Fruit fly (Drosophila melanogaster) whole organism, pupa: ENCODE data around the gene CG43137.

Experiments used
- CG10348 ChIP-seq: fragments of 200-800 bp; sonication (Bioruptor generic); IDR thresholded peaks from 2 replicates; pipeline ENCODE4 v1.3.6; 2022; ENCODE audit warnings: missing biosample characterization, missing genetic modification characterization
- CG12605 ChIP-seq: fragments of 200-800 bp; sonication (Bioruptor generic); IDR thresholded peaks from 2 replicates; pipeline ENCODE4 v1.3.6; 2022; ENCODE audit warnings: missing biosample characterization, missing genetic modification characterization
- CG13204 ChIP-seq: fragments of 200-800 bp; sonication (Bioruptor generic); optimal IDR thresholded peaks from 2 replicates; lab custom pipeline; 2018; ENCODE audit warnings: missing biosample characterization, mild to moderate bottlenecking, missing genetic modification characterization, moderate library complexity
- CG14655 ChIP-seq: fragments of 200-800 bp; sonication (Bioruptor generic); optimal IDR thresholded peaks from 3 replicates; lab custom pipeline; 2017; ENCODE audit warnings: mild to moderate bottlenecking, missing biosample characterization, missing genetic modification reagents, missing genetic modification characterization
- CG15710 ChIP-seq: fragments of 200-800 bp; sonication (Bioruptor generic); optimal IDR thresholded peaks from 2 replicates; lab custom pipeline; 2018; ENCODE audit warnings: missing biosample characterization, mild to moderate bottlenecking, missing genetic modification characterization, moderate library complexity
- CG17806 ChIP-seq: fragments of 200-800 bp; sonication (Bioruptor generic); optimal IDR thresholded peaks from 2 replicates; lab custom pipeline; 2018; ENCODE audit warnings: missing biosample characterization, mild to moderate bottlenecking, missing genetic modification characterization, moderate library complexity
- CG32121 ChIP-seq: fragments of 200-800 bp; sonication (Bioruptor generic); IDR thresholded peaks from 2 replicates; pipeline ENCODE4 v1.3.6; 2022; ENCODE audit warnings: missing biosample characterization, missing genetic modification characterization
- CG34367 ChIP-seq: fragments of 200-800 bp; sonication (Bioruptor generic); optimal IDR thresholded peaks from 2 replicates; lab custom pipeline; 2018; ENCODE audit warnings: missing biosample characterization, mild to moderate bottlenecking, missing genetic modification characterization
- CG4496 ChIP-seq: fragments of 200-800 bp; sonication (Bioruptor generic); IDR thresholded peaks from 3 replicates; pipeline ENCODE4 v1.3.6; 2022; ENCODE audit warnings: missing biosample characterization, missing genetic modification characterization
- CG8159 ChIP-seq: fragments of 200-800 bp; sonication (Bioruptor generic); optimal IDR thresholded peaks from 3 replicates; lab custom pipeline; 2018; ENCODE audit warnings: missing biosample characterization, mild to moderate bottlenecking, missing genetic modification characterization, moderate library complexity
- CG8301 ChIP-seq: fragments of 200-800 bp; sonication (Bioruptor generic); optimal IDR thresholded peaks from 2 replicates; lab custom pipeline; 2018; ENCODE audit warnings: missing biosample characterization, mild to moderate bottlenecking, missing genetic modification characterization
- CG9948 ChIP-seq: fragments of 200-800 bp; sonication (Bioruptor generic); optimal IDR thresholded peaks from 2 replicates; lab custom pipeline; 2018; ENCODE audit warnings: missing biosample characterization, mild to moderate bottlenecking, missing genetic modification characterization, moderate library complexity
- D1 ChIP-seq: fragments of 200-800 bp; sonication (Bioruptor generic); optimal IDR thresholded peaks from 2 replicates; lab custom pipeline; 2018; ENCODE audit warnings: missing biosample characterization, mild to moderate bottlenecking, missing genetic modification characterization, moderate library complexity
- EcR ChIP-seq: fragments of 200-800 bp; sonication (Bioruptor generic); optimal IDR thresholded peaks from 3 replicates; lab custom pipeline; 2019; ENCODE audit warnings: missing biosample characterization, missing genetic modification characterization, mild to moderate bottlenecking, moderate library complexity, missing genetic modification reagents
- Ets98B ChIP-seq: fragments of 200-800 bp; sonication (Bioruptor generic); IDR thresholded peaks from 2 replicates; pipeline ENCODE4 v1.3.6; 2022; ENCODE audit warnings: missing biosample characterization, missing genetic modification characterization
- Pif1A ChIP-seq: fragments of 200-800 bp; sonication (Bioruptor generic); optimal IDR thresholded peaks from 3 replicates; lab custom pipeline; 2016; ENCODE audit warnings: missing biosample characterization, missing genetic modification characterization
- Pif1B ChIP-seq: fragments of 200-800 bp; sonication (Bioruptor generic); optimal IDR thresholded peaks from 3 replicates; lab custom pipeline; 2016; ENCODE audit warnings: missing biosample characterization, missing genetic modification characterization
- Snoo ChIP-seq: fragments of 200-800 bp; sonication (Bioruptor generic); optimal IDR thresholded peaks from 3 replicates; lab custom pipeline; 2017; ENCODE audit warnings: missing biosample characterization, mild to moderate bottlenecking, missing genetic modification characterization, inconsistent platforms
- fd96Ca ChIP-seq: fragments of 200-800 bp; sonication (Bioruptor generic); IDR thresholded peaks from 3 replicates; pipeline ENCODE4 v1.3.6; 2022; ENCODE audit warnings: missing biosample characterization, missing genetic modification characterization
- gl ChIP-seq: fragments of 200-800 bp; sonication (Bioruptor generic); optimal IDR thresholded peaks from 2 replicates; lab custom pipeline; 2018; ENCODE audit warnings: missing biosample characterization, mild to moderate bottlenecking, missing genetic modification characterization
- rn ChIP-seq: fragments of 200-800 bp; sonication (Bioruptor generic); IDR thresholded peaks from 2 replicates; pipeline ENCODE4 v1.3.6; 2022; ENCODE audit warnings: missing biosample characterization, missing genetic modification characterization

Gene CG43137

dm6 chrX:5847544-5847943 lies 17.4 kb downstream of the CG43137 start:
- TF ChIP-seq EcR (GFP tag; lab: Kevin White, UChicago) (no peak), CG13204 (GFP tag; lab: Kevin White, UChicago) (no peak), CG12605 (GFP tag; lab: Robert Waterston, UW) (no peak), fd96Ca (no peak), CG8159 (no peak), CG8301 (no peak), Pif1B (GFP tag; lab: Kevin White, UChicago) (no peak), CG10348 (no peak), CG14655 (GFP tag; lab: Kevin White, UChicago) (no peak), Snoo (tag; lab: Kevin White, UChicago) (no peak), CG4496 (GFP tag; lab: Robert Waterston, UW) (no peak), Ets98B (no peak), CG15710 (tag; lab: Kevin White, UChicago) (no peak)

dm6 chrX:5844980-5845379 lies 20.0 kb downstream of the CG43137 start, which contains the start of gene CG12729:
TSS of gene CG12729 (plus strand) at chrX:5845280.
- TF ChIP-seq CG10348, result no peak
- TF ChIP-seq EcR (GFP tag; lab: Kevin White, UChicago), result no peak
- no peak for TF ChIP-seq rn
- no peak for TF ChIP-seq CG8301
- no peak for TF ChIP-seq CG34367
- no peak for TF ChIP-seq fd96Ca
- no peak for TF ChIP-seq Ets98B
- TF ChIP-seq, all 21 proteins: peak for 0

dm6 chrX:5839737-5840136 lies 25.2 kb downstream of the CG43137 start:
- TF ChIP-seq CG14655 (GFP tag; lab: Kevin White, UChicago) (no peak), D1 (tag; lab: Kevin White, UChicago) (no peak), CG17806 (tag; lab: Kevin White, UChicago) (no peak), CG8159 (no peak), CG34367 (no peak), EcR (GFP tag; lab: Kevin White, UChicago) (no peak), Pif1B (GFP tag; lab: Kevin White, UChicago) (no peak), CG9948 (tag; lab: Kevin White, UChicago) (no peak), CG13204 (GFP tag; lab: Kevin White, UChicago) (no peak), CG8301 (no peak), CG15710 (tag; lab: Kevin White, UChicago) (no peak), CG12605 (GFP tag; lab: Robert Waterston, UW) (no peak), CG32121 (GFP tag; lab: Robert Waterston, UW) (no peak), Ets98B (no peak), rn (no peak)

dm6 chrX:5819972-5820371 lies 45.0 kb downstream of the CG43137 start:
- TF ChIP-seq Pif1A (GFP tag; lab: Kevin White, UChicago) (no peak), CG8301 (no peak), EcR (GFP tag; lab: Kevin White, UChicago) (no peak), CG4496 (GFP tag; lab: Robert Waterston, UW) (0 out of 3 replicates have a peak, but pooled peaks have one; percentile 15)

dm6 chrX:5818428-5818827 lies 46.5 kb downstream of the CG43137 start, which contains the start of gene CG15765:
TSS of gene CG15765 (plus strand) at chrX:5818559.
- no peak for TF ChIP-seq CG13204 (GFP tag; lab: Kevin White, UChicago)
- no peak for TF ChIP-seq CG12605 (GFP tag; lab: Robert Waterston, UW)
- no peak for TF ChIP-seq gl (tag; lab: Kevin White, UChicago)
- TF ChIP-seq EcR (GFP tag; lab: Kevin White, UChicago), result no peak
- no peak for TF ChIP-seq CG10348
- no peak for TF ChIP-seq CG15710 (tag; lab: Kevin White, UChicago)
- TF ChIP-seq Ets98B, result no peak
- no peak for TF ChIP-seq CG8159
- TF ChIP-seq CG32121 (GFP tag; lab: Robert Waterston, UW), result no peak
- TF ChIP-seq rn, result no peak
- TF ChIP-seq CG14655 (GFP tag; lab: Kevin White, UChicago), result no peak
- no peak for TF ChIP-seq Pif1A (GFP tag; lab: Kevin White, UChicago)
- no peak for TF ChIP-seq Pif1B (GFP tag; lab: Kevin White, UChicago)
- TF ChIP-seq fd96Ca, result no peak
- no peak for TF ChIP-seq D1 (tag; lab: Kevin White, UChicago)
- TF ChIP-seq CG4496 (GFP tag; lab: Robert Waterston, UW), result no peak

dm6 chrX:5817191-5817590 lies 47.8 kb downstream of the CG43137 start:
- TF ChIP-seq CG15710 (tag; lab: Kevin White, UChicago), result no peak
- no peak for TF ChIP-seq CG8301
- TF ChIP-seq, all 21 proteins: peak for 0

dm6 chrX:5815720-5816119 lies 49.2 kb downstream of the CG43137 start, which contains the start of gene AgmNAT:
TSS of gene AgmNAT (minus strand) at chrX:5815820.
- TF ChIP-seq EcR (GFP tag; lab: Kevin White, UChicago) (no peak), CG8159 (no peak), Snoo (tag; lab: Kevin White, UChicago) (no peak), fd96Ca (no peak), CG34367 (no peak), CG15710 (tag; lab: Kevin White, UChicago) (no peak), CG17806 (tag; lab: Kevin White, UChicago) (no peak), Pif1A (GFP tag; lab: Kevin White, UChicago) (no peak), CG13204 (GFP tag; lab: Kevin White, UChicago) (no peak), CG8301 (no peak), CG32121 (GFP tag; lab: Robert Waterston, UW) (no peak), rn (no peak), CG4496 (GFP tag; lab: Robert Waterston, UW) (no peak), CG10348 (no peak)
